Fruit fly (Drosophila melanogaster): Measurements from ENCODE around the gene CG13068.

Gene CG13068

DNA sequence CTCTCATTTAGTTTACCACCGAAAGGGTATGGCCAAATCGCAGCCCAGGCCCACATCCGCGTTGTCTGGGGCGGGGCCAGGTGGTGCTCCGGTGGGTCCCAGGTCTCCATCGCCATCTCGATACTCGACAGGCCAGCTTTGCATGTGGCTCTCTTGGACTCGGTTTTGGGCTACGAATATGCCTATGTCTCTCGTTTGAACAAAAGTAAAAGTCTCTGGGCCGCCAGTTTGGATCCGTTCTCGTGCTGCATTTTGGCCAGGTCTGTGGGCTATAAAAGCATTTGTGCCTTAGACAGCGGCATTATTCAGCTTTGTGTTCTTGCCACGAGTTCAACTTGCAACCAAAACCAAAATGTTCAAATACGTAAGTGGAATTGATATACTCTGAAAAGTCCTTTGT, 7.9 kb downstream of the CG13068 start, which contains the start of gene CG13065 (continued):
- TF ChIP-seq lola (GFP tag; optimal IDR thresholded peaks at IDR 0.05): no peak

DNA sequence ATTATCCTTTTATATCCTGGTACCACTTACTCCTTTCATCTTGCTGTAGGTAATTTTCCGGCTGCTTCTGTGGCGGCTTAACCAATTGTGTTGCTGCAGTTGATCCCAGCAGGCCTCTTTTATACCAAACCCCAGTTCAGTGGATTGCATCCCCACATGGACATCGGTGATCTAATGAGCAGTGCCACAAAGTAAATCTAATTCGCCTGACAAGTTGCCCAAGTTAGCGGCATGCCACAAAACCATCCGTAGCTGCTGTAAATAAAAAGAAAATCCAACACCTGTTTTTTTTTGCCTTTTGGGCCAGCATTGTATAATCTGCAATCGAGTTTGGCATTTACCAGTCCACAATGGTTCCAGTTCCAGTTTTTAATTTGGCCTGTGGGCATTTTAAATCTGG, 10.0 kb downstream of the CG13068 start, which contains the start of gene CG13050:
TSS of gene CG13050 (minus strand) at position 101 of the 400 bp plus-strand sequence.
- no peak for TF ChIP-seq mirr (GFP tag; optimal IDR thresholded peaks at IDR 0.05)
- TF ChIP-seq CG7786 (GFP tag; optimal IDR thresholded peaks at IDR 0.05): no peak
- no peak for TF ChIP-seq CG7963 (GFP tag; IDR thresholded peaks at IDR 0.05; ENCODE audit: partially characterized antibody)
- TF ChIP-seq MTF-1 (GFP tag; optimal IDR thresholded peaks at IDR 0.05; ENCODE audit: borderline replicate concordance): no peak
- no peak for TF ChIP-seq CkIIα-i1 (GFP tag; IDR thresholded peaks at IDR 0.05)

DNA sequence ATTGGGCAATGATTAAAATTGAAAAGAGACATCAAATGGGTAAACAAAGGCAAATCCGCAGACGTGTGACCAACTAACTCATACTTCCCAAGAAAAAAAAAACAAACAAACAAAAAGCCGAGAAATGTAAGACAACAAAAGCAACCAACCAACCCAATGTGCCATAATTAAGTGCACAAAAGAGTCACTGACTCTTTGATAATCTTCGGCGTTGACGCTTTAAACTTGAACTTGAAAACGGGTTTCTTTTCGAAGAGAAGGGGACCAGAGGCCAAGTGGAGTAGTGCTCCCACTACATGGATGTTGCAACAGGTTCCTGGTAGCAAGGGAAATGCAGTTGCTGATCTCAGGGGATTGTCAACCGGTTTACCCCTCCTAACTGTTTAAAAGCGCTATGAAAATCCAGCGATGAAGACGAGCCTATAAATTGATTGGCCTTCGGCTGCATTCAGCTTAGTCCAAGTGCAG, 10.8 kb downstream of the CG13068 start, which contains the start of gene CG13064:
TSS of gene CG13064 (plus strand) at position 418 of the 468 bp plus-strand sequence.
- no peak for TF ChIP-seq CG17186 (GFP tag; optimal IDR thresholded peaks at IDR 0.05)
- TF ChIP-seq chinmo (GFP tag; IDR thresholded peaks at IDR 0.05; ENCODE audit: partially characterized antibody): 0 out of 4 replicates have a peak, but pooled peaks have one; percentile 65
- TF ChIP-seq CG18011 (GFP tag; optimal IDR thresholded peaks at IDR 0.05): no peak
- no peak for TF ChIP-seq gsb-n (tag; optimal IDR thresholded peaks at IDR 0.05)
- no peak for TF ChIP-seq usp (GFP tag; optimal IDR thresholded peaks at IDR 0.05)
- TF ChIP-seq CG11504 (tag; optimal IDR thresholded peaks at IDR 0.05): no peak
- no peak for TF ChIP-seq CG12236 (GFP tag; optimal IDR thresholded peaks at IDR 0.05)
- TF ChIP-seq eve (GFP tag; optimal IDR thresholded peaks at IDR 0.05): no peak
- no peak for TF ChIP-seq CG12219 (GFP tag; optimal IDR thresholded peaks at IDR 0.05)
- no peak for TF ChIP-seq Sry-δ (GFP tag; optimal IDR thresholded peaks at IDR 0.05)
- TF ChIP-seq HmgZ (tag; optimal IDR thresholded peaks at IDR 0.05): no peak
- no peak for TF ChIP-seq odd (GFP tag; optimal IDR thresholded peaks at IDR 0.05)
- no peak for TF ChIP-seq CG1233 (GFP tag; optimal IDR thresholded peaks at IDR 0.05)
- TF ChIP-seq lab (GFP tag; optimal IDR thresholded peaks at IDR 0.05): no peak
- no peak for TF ChIP-seq E2f1 (GFP tag; IDR thresholded peaks at IDR 0.05)
- TF ChIP-seq Hr78 (GFP tag; optimal IDR thresholded peaks at IDR 0.05): peak in 1 of 2 experiments; percentile 87
- no peak for TF ChIP-seq Dref (GFP tag; IDR thresholded peaks at IDR 0.05)
- no peak for TF ChIP-seq Max (GFP tag; optimal IDR thresholded peaks at IDR 0.05)
- TF ChIP-seq CG34422 (GFP tag; IDR thresholded peaks at IDR 0.05): no peak
- no peak for TF ChIP-seq CG13424 (tag; optimal IDR thresholded peaks at IDR 0.05)
- peak; percentile 50 for TF ChIP-seq CG12769 (tag; optimal IDR thresholded peaks at IDR 0.05)
- no peak for TF ChIP-seq CG8290 (GFP tag; optimal IDR thresholded peaks at IDR 0.05)
- TF ChIP-seq CG8290 (tag; optimal IDR thresholded peaks at IDR 0.05): no peak
- no peak for TF ChIP-seq wdn (GFP tag; IDR thresholded peaks at IDR 0.05)
- peak; percentile 27 for TF ChIP-seq CG15269 (tag; optimal IDR thresholded peaks at IDR 0.05)
- no peak for TF ChIP-seq Eip74EF (GFP tag; optimal IDR thresholded peaks at IDR 0.05)
- no peak for TF ChIP-seq CG32532 (GFP tag; IDR thresholded peaks at IDR 0.05)
- no peak for TF ChIP-seq stwl (tag; optimal IDR thresholded peaks at IDR 0.05)
- TF ChIP-seq mld (GFP tag; IDR thresholded peaks at IDR 0.05; ENCODE audit: partially characterized antibody): no peak
- TF ChIP-seq oc (tag; optimal IDR thresholded peaks at IDR 0.05): peak; percentile 56
- no peak for TF ChIP-seq sc (optimal IDR thresholded peaks at IDR 0.05)
- TF ChIP-seq sc (GFP tag; optimal IDR thresholded peaks at IDR 0.05): no peak
- TF ChIP-seq knrl (GFP tag; IDR thresholded peaks at IDR 0.05; ENCODE audit: partially characterized antibody): no peak
- TF ChIP-seq Awh (GFP tag; IDR thresholded peaks at IDR 0.05): peak; percentile 19; the same call in 1 of the 2 replicates
- TF ChIP-seq cad (GFP tag; optimal IDR thresholded peaks at IDR 0.05): no peak
- TF ChIP-seq CG12942 (GFP tag; optimal IDR thresholded peaks at IDR 0.05): no peak
- no peak for TF ChIP-seq Aef1 (GFP tag; IDR thresholded peaks at IDR 0.05)
- TF ChIP-seq sug (tag; optimal IDR thresholded peaks at IDR 0.05): no peak
- peak; percentile 75 for TF ChIP-seq abd-A (tag; optimal IDR thresholded peaks at IDR 0.05)
- TF ChIP-seq CG2202 (tag; optimal IDR thresholded peaks at IDR 0.05): no peak
- TF ChIP-seq zen2 (GFP tag; IDR thresholded peaks at IDR 0.05; ENCODE audit: partially characterized antibody): no peak
